Fruit fly (Drosophila melanogaster): ENCODE measurements around the gene CG8132.

Gene CG8132

dm6 chr3R:9437618-9438017, 36.3 kb downstream of the CG8132 start (continued):
- TF ChIP-seq CG3847 (GFP tag; IDR thresholded peaks at IDR 0.05) (no peak), CG31388 (GFP tag; optimal IDR thresholded peaks at IDR 0.05) (no peak), gro (GFP tag; optimal IDR thresholded peaks at IDR 0.05) (no peak), chn (GFP tag; optimal IDR thresholded peaks at IDR 0.05) (no peak), NK7.1 (GFP tag; optimal IDR thresholded peaks at IDR 0.05) (no peak)

- no peak for TF ChIP-seq CG30403 (GFP tag; optimal IDR thresholded peaks at IDR 0.05)
- no peak for TF ChIP-seq Ravus (GFP tag; IDR thresholded peaks at IDR 0.05)
- TF ChIP-seq shn (GFP tag; optimal IDR thresholded peaks at IDR 0.05): no peak
- TF ChIP-seq chif (GFP tag; optimal IDR thresholded peaks at IDR 0.05): no peak
- no peak for TF ChIP-seq CG2129 (GFP tag; IDR thresholded peaks at IDR 0.05; ENCODE audit: partially characterized antibody)
- TF ChIP-seq CG10543 (GFP tag; optimal IDR thresholded peaks at IDR 0.05): no peak
- peak in 1 of 2 experiments; percentile 46 for TF ChIP-seq Dfd (GFP tag; optimal IDR thresholded peaks at IDR 0.05)
- no peak for TF ChIP-seq Ets97D (GFP tag; optimal IDR thresholded peaks at IDR 0.05)
- no peak for TF ChIP-seq so (GFP tag; IDR thresholded peaks at IDR 0.05)
- no peak for TF ChIP-seq ttk (GFP tag; IDR thresholded peaks at IDR 0.05)
- 0 out of 3 replicates have a peak, but pooled peaks have one; percentile 10 for TF ChIP-seq sr (GFP tag; IDR thresholded peaks at IDR 0.05)
- TF ChIP-seq BtbVII (GFP tag; optimal IDR thresholded peaks at IDR 0.05): no peak
- TF ChIP-seq unc-4 (GFP tag; IDR thresholded peaks at IDR 0.05; ENCODE audit: partially characterized antibody): no peak
- no peak for TF ChIP-seq CG8944 (GFP tag; optimal IDR thresholded peaks at IDR 0.05)
- 0 out of 2 replicates have a peak, but pooled peaks have one; percentile 11 for TF ChIP-seq CG4730 (GFP tag; IDR thresholded peaks at IDR 0.05)
- TF ChIP-seq CG8089 (GFP tag; optimal IDR thresholded peaks at IDR 0.05): no peak
- no peak for TF ChIP-seq CG5953 (GFP tag; IDR thresholded peaks at IDR 0.05)
- TF ChIP-seq NC2α (GFP tag; optimal IDR thresholded peaks at IDR 0.05): no peak
- TF ChIP-seq exex (tag; optimal IDR thresholded peaks at IDR 0.05): no peak
- TF ChIP-seq CG17186 (GFP tag; optimal IDR thresholded peaks at IDR 0.05): no peak
- TF ChIP-seq emc (GFP tag; optimal IDR thresholded peaks at IDR 0.05): no peak
- TF ChIP-seq cwo (GFP tag; optimal IDR thresholded peaks at IDR 0.05): no peak
- no peak for TF ChIP-seq Atf-2 (GFP tag; optimal IDR thresholded peaks at IDR 0.05)
- no peak for TF ChIP-seq CG17359 (tag; optimal IDR thresholded peaks at IDR 0.05)
- no peak for TF ChIP-seq jing (GFP tag; optimal IDR thresholded peaks at IDR 0.05)
- TF ChIP-seq CG11504 (tag; optimal IDR thresholded peaks at IDR 0.05): peak; percentile 71
These were observed 39.8 kb downstream of the CG8132 start for dm6 chr3R:9441134-9441533.

DNA sequence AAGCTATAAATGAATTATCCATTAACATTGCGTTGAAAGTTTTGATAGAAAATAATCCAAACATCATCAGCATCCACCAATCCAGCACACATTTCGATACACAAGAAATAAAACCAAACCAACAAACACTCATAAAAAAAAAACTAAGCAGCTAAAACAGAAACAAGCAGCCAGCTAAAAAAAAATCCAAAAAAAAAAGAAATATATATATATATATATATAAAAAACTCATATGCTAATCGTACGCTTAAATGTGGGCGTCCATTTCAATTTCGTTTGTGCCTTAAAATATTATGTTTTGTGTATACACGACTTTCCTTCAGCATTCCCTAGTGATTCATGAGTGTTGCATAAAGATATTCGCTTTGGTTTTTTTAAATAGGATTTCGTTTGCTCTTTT, 40.7 kb downstream of the CG8132 start:
- peak; percentile 32 for TF ChIP-seq sqz (GFP tag; optimal IDR thresholded peaks at IDR 0.05)
- no peak for TF ChIP-seq pnt (GFP tag; optimal IDR thresholded peaks at IDR 0.05)
- no peak for TF ChIP-seq CG1832 (GFP tag; optimal IDR thresholded peaks at IDR 0.05)
- peak; percentile 23 for TF ChIP-seq sd (tag; optimal IDR thresholded peaks at IDR 0.05)
- peak in 1 of 2 experiments; percentile 75 for TF ChIP-seq Pdp1 (GFP tag; optimal IDR thresholded peaks at IDR 0.05)
- TF ChIP-seq eve (GFP tag; optimal IDR thresholded peaks at IDR 0.05): peak in 1 of 2 experiments; percentile 71
- TF ChIP-seq row (GFP tag; IDR thresholded peaks at IDR 0.05): no peak
- peak; percentile 61; the same call in 1 of the 3 replicates for TF ChIP-seq sr (GFP tag; IDR thresholded peaks at IDR 0.05)
- no peak for TF ChIP-seq CG11398 (GFP tag; optimal IDR thresholded peaks at IDR 0.05)
- TF ChIP-seq pho (GFP tag; optimal IDR thresholded peaks at IDR 0.05): no peak
- no peak for TF ChIP-seq CG17829 (tag; optimal IDR thresholded peaks at IDR 0.05)
- TF ChIP-seq CG11085 (GFP tag; IDR thresholded peaks at IDR 0.05): no peak
- TF ChIP-seq CG17612 (GFP tag; IDR thresholded peaks at IDR 0.05): no peak
- TF ChIP-seq Kr (GFP tag; optimal IDR thresholded peaks at IDR 0.05): no peak
- no peak for TF ChIP-seq HLH54F (GFP tag; optimal IDR thresholded peaks at IDR 0.05)
- no peak for TF ChIP-seq cad (GFP tag; optimal IDR thresholded peaks at IDR 0.05)
- 0 out of 4 replicates have a peak, but pooled peaks have one; percentile 20 for TF ChIP-seq chinmo (GFP tag; IDR thresholded peaks at IDR 0.05; ENCODE audit: partially characterized antibody)
- TF ChIP-seq CG32772 (GFP tag; IDR thresholded peaks at IDR 0.05): 0 out of 2 replicates have a peak, but pooled peaks have one; percentile 12
